Worm (Caenorhabditis elegans) whole organism, L1 larva: ENCODE data around the gene gcsh-1.

Experiments
- C04F5.9 ChIP-seq: sonication (generic microtip); optimal IDR thresholded peaks from 2 replicates; lab custom pipeline; 2016; ENCODE audit warnings: missing genetic modification characterization, missing compliant biosample characterization
- C16A3.4 ChIP-seq: fragments of 150-350 bp; optimal IDR thresholded peaks from 2 replicates; lab custom pipeline; 2014; ENCODE audit warnings: missing biosample characterization, missing genetic modification characterization
- C34B4.2 ChIP-seq: sonication (generic microtip); optimal IDR thresholded peaks from 2 replicates; lab custom pipeline; 2017; ENCODE audit warnings: mild to moderate bottlenecking, missing genetic modification characterization, missing compliant biosample characterization
- F16B12.6 ChIP-seq: fragments of 150-350 bp; optimal IDR thresholded peaks from 2 replicates; lab custom pipeline; 2014; ENCODE audit warnings: missing biosample characterization, missing genetic modification characterization
- aha-1 ChIP-seq: fragments of 150-350 bp; optimal IDR thresholded peaks from 2 replicates; lab custom pipeline; 2014; ENCODE audit warnings: missing biosample characterization, missing genetic modification characterization
- aly-2 ChIP-seq: fragments of 150-350 bp; optimal IDR thresholded peaks from 2 replicates; lab custom pipeline; 2014; ENCODE audit warnings: missing biosample characterization, missing genetic modification characterization
- ama-1 ChIP-seq: fragments of 150-350 bp; optimal IDR thresholded peaks from 2 replicates; lab custom pipeline; 2014
- blmp-1 ChIP-seq: fragments of 150-350 bp; optimal IDR thresholded peaks from 2 replicates; lab custom pipeline; 2014; ENCODE audit warnings: missing biosample characterization, missing genetic modification characterization
- ceh-8 ChIP-seq: fragments of 200-800 bp; sonication (Bioruptor generic); optimal IDR thresholded peaks from 2 replicates; lab custom pipeline; 2018; ENCODE audit warnings: mild to moderate bottlenecking, missing genetic modification characterization, moderate library complexity, missing compliant biosample characterization
- ceh-82 ChIP-seq, 3 experiments: fragments of 150-350 bp in 1 of 3; sonication (generic microtip) in 2 of 3; optimal IDR thresholded peaks; 2 replicates each; lab custom pipeline; 2014 to 2017; ENCODE audit warnings: missing biosample characterization in 3 of 3, missing genetic modification characterization in 3 of 3
- ceh-88 ChIP-seq: fragments of 200-800 bp; sonication (Bioruptor generic); IDR thresholded peaks from 2 replicates; pipeline ENCODE4 v1.3.6; 2022; ENCODE audit warnings: missing genetic modification characterization, missing compliant biosample characterization
- ceh-90 ChIP-seq: sonication (generic microtip); optimal IDR thresholded peaks from 2 replicates; lab custom pipeline; 2016; ENCODE audit warnings: missing genetic modification characterization, missing compliant biosample characterization
- ces-1 ChIP-seq: fragments of 150-350 bp; optimal IDR thresholded peaks from 2 replicates; lab custom pipeline; 2014; ENCODE audit warnings: missing biosample characterization, missing genetic modification reagents, missing genetic modification characterization
- dsc-1 ChIP-seq: sonication (generic microtip); optimal IDR thresholded peaks from 2 replicates; lab custom pipeline; 2016; ENCODE audit warnings: mild to moderate bottlenecking, missing genetic modification characterization, missing compliant biosample characterization
- efl-1 ChIP-seq, 4 experiments: fragments of 150-350 bp; optimal IDR thresholded peaks in 3 of 4; peaks in 1 of 4; 1 replicate in 1 of 4; 2 replicates in 3 of 4; lab custom pipeline; 2014; ENCODE audit warnings: missing biosample characterization in 2 of 4, missing genetic modification characterization in 2 of 4, missing genetic modification reagents in 2 of 4
- efl-3 ChIP-seq: fragments of 200-800 bp; sonication (Bioruptor generic); optimal IDR thresholded peaks from 2 replicates; lab custom pipeline; 2018; ENCODE audit warnings: mild to moderate bottlenecking, missing genetic modification characterization, missing compliant biosample characterization
- egl-13 ChIP-seq: sonication (generic microtip); optimal IDR thresholded peaks from 2 replicates; lab custom pipeline; 2016; ENCODE audit warnings: missing genotype, missing genetic modification reagents, missing genetic modification characterization, missing compliant biosample characterization
- egl-27 ChIP-seq, 2 experiments: fragments of 150-350 bp in 1 of 2; sonication (generic microtip); optimal IDR thresholded peaks; 3 replicates each; lab custom pipeline; 2017 to 2018; ENCODE audit warnings: missing biosample characterization in 2 of 2, missing genetic modification characterization in 2 of 2, missing genetic modification reagents in 2 of 2
- elt-2 ChIP-seq: sonication (generic microtip); optimal IDR thresholded peaks from 2 replicates; lab custom pipeline; 2016; ENCODE audit warnings: missing genetic modification characterization, mild to moderate bottlenecking, inconsistent platforms, missing compliant biosample characterization, missing genetic modification reagents
- elt-3 ChIP-seq, 6 experiments: fragments of 150-350 bp in 1 of 6; sonication (generic microtip); optimal IDR thresholded peaks; 2 replicates each; lab custom pipeline; 2017 to 2018; ENCODE audit warnings: missing biosample characterization in 6 of 6, missing genetic modification characterization in 6 of 6, inconsistent platforms in 1 of 6
- ets-5 ChIP-seq: fragments of 200-800 bp; sonication (Bioruptor generic); IDR thresholded peaks from 2 replicates; pipeline ENCODE4 v1.3.6; 2022; ENCODE audit warnings: missing genetic modification characterization, missing compliant biosample characterization
- fkh-10 ChIP-seq: sonication (generic microtip); optimal IDR thresholded peaks from 2 replicates; lab custom pipeline; 2017; ENCODE audit warnings: missing biosample characterization, missing genetic modification reagents, missing genetic modification characterization
- fos-1 ChIP-seq: fragments of 150-350 bp; optimal IDR thresholded peaks from 2 replicates; lab custom pipeline; 2014; ENCODE audit warnings: missing biosample characterization, missing genetic modification characterization
- hlh-17 ChIP-seq: fragments of 200-800 bp; sonication (Bioruptor generic); optimal IDR thresholded peaks from 2 replicates; lab custom pipeline; 2018; ENCODE audit warnings: missing genetic modification characterization, mild to moderate bottlenecking, missing compliant biosample characterization, moderate library complexity, borderline replicate concordance
- hlh-4 ChIP-seq: sonication (generic microtip); optimal IDR thresholded peaks from 2 replicates; lab custom pipeline; 2016; ENCODE audit warnings: mild to moderate bottlenecking, missing genetic modification characterization, missing compliant biosample characterization
- irx-1 ChIP-seq: sonication (generic microtip); optimal IDR thresholded peaks from 2 replicates; lab custom pipeline; 2016; ENCODE audit warnings: missing genetic modification characterization, missing compliant biosample characterization
- isw-1 ChIP-seq: fragments of 200-800 bp; sonication (Bioruptor generic); IDR thresholded peaks from 2 replicates; pipeline ENCODE4 v1.3.6; 2022; ENCODE audit warnings: missing genetic modification characterization, missing compliant biosample characterization
- jun-1 ChIP-seq: fragments of 150-350 bp; optimal IDR thresholded peaks from 2 replicates; lab custom pipeline; 2014; ENCODE audit warnings: missing biosample characterization, missing genetic modification reagents, missing genetic modification characterization
- lin-13 ChIP-seq: fragments of 150-350 bp; optimal IDR thresholded peaks from 2 replicates; lab custom pipeline; 2014; ENCODE audit warnings: missing biosample characterization, missing genetic modification reagents, missing genetic modification characterization
- lin-14 ChIP-seq: fragments of 200-800 bp; sonication (Bioruptor generic); optimal IDR thresholded peaks from 2 replicates; lab custom pipeline; 2018; ENCODE audit warnings: mild to moderate bottlenecking, missing genetic modification characterization, moderate library complexity, missing compliant biosample characterization
- lin-15B ChIP-seq: fragments of 150-350 bp; sonication (generic microtip); optimal IDR thresholded peaks from 3 replicates; lab custom pipeline; 2014; ENCODE audit warnings: missing biosample characterization, missing genetic modification characterization
- lsy-2 ChIP-seq, 2 experiments: fragments of 150-350 bp; optimal IDR thresholded peaks; 2 replicates each; lab custom pipeline; 2014; ENCODE audit warnings: missing biosample characterization in 2 of 2, missing genetic modification characterization in 2 of 2
- mdl-1 ChIP-seq, 2 experiments: fragments of 150-350 bp; optimal IDR thresholded peaks; 2 replicates each; lab custom pipeline; 2014 to 2017; ENCODE audit warnings: missing biosample characterization in 2 of 2, missing genetic modification characterization in 2 of 2, inconsistent platforms in 1 of 2
- mep-1 ChIP-seq: fragments of 150-350 bp; optimal IDR thresholded peaks from 2 replicates; lab custom pipeline; 2014; ENCODE audit warnings: missing biosample characterization, missing genetic modification characterization
- nhr-19 ChIP-seq: fragments of 200-800 bp; sonication (Bioruptor generic); conservative IDR thresholded peaks from 2 replicates; pipeline ENCODE4 v1.3.6; 2022; ENCODE audit warnings: missing genetic modification characterization, missing compliant biosample characterization
- nhr-47 ChIP-seq: sonication (generic microtip); optimal IDR thresholded peaks from 2 replicates; lab custom pipeline; 2016; ENCODE audit warnings: mild to moderate bottlenecking, missing genetic modification characterization, moderate library complexity, missing compliant biosample characterization
- nhr-71 ChIP-seq: sonication (generic microtip); optimal IDR thresholded peaks from 2 replicates; lab custom pipeline; 2016; ENCODE audit warnings: mild to moderate bottlenecking, missing genetic modification characterization, moderate library complexity, missing compliant biosample characterization
- nhr-77 ChIP-seq: fragments of 150-350 bp; optimal IDR thresholded peaks from 2 replicates; lab custom pipeline; 2014; ENCODE audit warnings: missing biosample characterization, missing genetic modification characterization
- nhr-85 ChIP-seq: sonication (generic microtip); peaks from one replicate; lab custom pipeline; 2016; ENCODE audit warnings: missing genetic modification characterization, inconsistent platforms, missing compliant biosample characterization
- nhr-90 ChIP-seq: sonication (generic microtip); optimal IDR thresholded peaks from 2 replicates; lab custom pipeline; 2016; ENCODE audit warnings: mild to moderate bottlenecking, missing genetic modification characterization, missing compliant biosample characterization; ENCODE audit not compliant: poor library complexity
- pax-3 ChIP-seq: fragments of 200-800 bp; sonication (Bioruptor generic); optimal IDR thresholded peaks from 2 replicates; lab custom pipeline; 2018; ENCODE audit warnings: mild to moderate bottlenecking, missing genetic modification characterization, moderate library complexity, missing compliant biosample characterization
- pqm-1 ChIP-seq: sonication (generic microtip); optimal IDR thresholded peaks from 3 replicates; lab custom pipeline; 2017; ENCODE audit warnings: missing biosample characterization, missing genetic modification characterization
- rnt-1 ChIP-seq: sonication (generic microtip); optimal IDR thresholded peaks from 2 replicates; lab custom pipeline; 2016; ENCODE audit warnings: mild to moderate bottlenecking, missing genetic modification characterization, moderate library complexity, missing compliant biosample characterization
- snpc-4 ChIP-seq: fragments of 150-350 bp; optimal IDR thresholded peaks from 2 replicates; lab custom pipeline; 2014; ENCODE audit warnings: missing biosample characterization, missing genetic modification characterization
- snu-23 ChIP-seq: sonication (generic microtip); optimal IDR thresholded peaks from 2 replicates; lab custom pipeline; 2016; ENCODE audit warnings: missing genetic modification characterization, missing compliant biosample characterization
- sox-4 ChIP-seq: sonication (generic microtip); optimal IDR thresholded peaks from 2 replicates; lab custom pipeline; 2016; ENCODE audit warnings: missing genetic modification characterization, missing compliant biosample characterization
- sptf-1 ChIP-seq: fragments of 150-350 bp; optimal IDR thresholded peaks from 2 replicates; lab custom pipeline; 2014; ENCODE audit warnings: missing biosample characterization, missing genetic modification characterization
- tbx-2 ChIP-seq: sonication (generic microtip); optimal IDR thresholded peaks from 2 replicates; lab custom pipeline; 2016; ENCODE audit warnings: missing genetic modification characterization, missing compliant biosample characterization
- tlp-1 ChIP-seq: fragments of 150-350 bp; optimal IDR thresholded peaks from 2 replicates; lab custom pipeline; 2014; ENCODE audit warnings: missing biosample characterization, missing genetic modification characterization
- unc-130 ChIP-seq: fragments of 150-350 bp; optimal IDR thresholded peaks from 2 replicates; lab custom pipeline; 2017; ENCODE audit warnings: missing biosample characterization, missing genetic modification characterization, inconsistent platforms
- unc-62 ChIP-seq: fragments of 150-350 bp; optimal IDR thresholded peaks from 2 replicates; lab custom pipeline; 2014; ENCODE audit warnings: missing biosample characterization, missing genetic modification reagents, missing genetic modification characterization
- zag-1 ChIP-seq: fragments of 150-350 bp; optimal IDR thresholded peaks from 2 replicates; lab custom pipeline; 2014; ENCODE audit warnings: missing biosample characterization, missing genetic modification characterization
- ztf-11 ChIP-seq, 2 experiments: sonication (generic microtip); optimal IDR thresholded peaks; 2 replicates each; lab custom pipeline; 2016 to 2017; ENCODE audit warnings: missing genetic modification characterization in 2 of 2, missing biosample characterization in 1 of 2, missing compliant biosample characterization in 1 of 2

Gene gcsh-1

DNA sequence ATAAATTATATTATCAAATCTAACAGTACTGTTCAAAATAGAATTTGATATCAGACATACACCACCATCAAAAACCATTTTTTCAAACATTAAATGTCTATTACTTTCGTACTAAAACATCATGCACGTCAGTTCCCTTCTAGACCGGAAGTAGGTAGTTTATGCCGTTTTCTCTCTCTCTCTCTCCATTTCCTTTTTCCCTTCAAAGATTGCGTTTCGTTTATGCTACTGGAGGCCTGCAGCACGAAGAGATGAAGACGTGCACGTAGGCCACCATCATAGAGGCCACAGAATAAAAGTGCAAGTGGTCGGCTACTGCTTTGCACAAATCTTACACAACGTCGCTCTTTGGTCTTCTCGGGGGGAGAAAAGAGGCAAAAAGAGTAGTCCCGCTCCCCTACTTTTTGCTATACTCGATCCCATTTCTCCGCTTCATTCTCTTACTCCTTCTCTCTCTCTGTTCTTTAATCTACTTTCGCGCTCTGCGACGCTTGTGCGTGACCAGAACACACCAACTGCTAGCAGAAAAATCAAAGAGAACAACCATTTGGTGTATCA, 46.6 kb upstream of the gcsh-1 start:
- TF ChIP-seq ceh-8 (GFP tag; lab: Kevin White, UChicago) (no peak), C04F5.9 (tag; lab: Kevin White, UChicago) (no peak), tlp-1 (tag; lab: Kevin White, UChicago) (no peak), aha-1 (tag; lab: Kevin White, UChicago) (no peak), lsy-2 (tag; optimal IDR thresholded peaks at IDR 0.05; lab: Kevin White, UChicago) (peak; percentile 23 to 75), pax-3 (tag; lab: Kevin White, UChicago) (peak; percentile 4), lin-14 (peak; percentile 97), nhr-19 (peak; percentile 75), unc-62 (GFP tag; lab: Kevin White, UChicago) (no peak), ets-5 (GFP tag; lab: Robert Waterston, UW) (no peak), lin-15B (no peak), ceh-82 (tag; optimal IDR thresholded peaks at IDR 0.05; lab: Kevin White, UChicago) (peak in 1 of 3 experiments; percentile 45), efl-3 (GFP tag; lab: Kevin White, UChicago) (no peak), blmp-1 (tag; lab: Kevin White, UChicago) (peak; percentile 50), ama-1 (no peak), elt-2 (tag; lab: Kevin White, UChicago) (no peak), C34B4.2 (no peak), nhr-71 (tag; lab: Kevin White, UChicago) (peak; percentile 95), fos-1 (tag; lab: Kevin White, UChicago) (peak; percentile 45), sox-4 (tag; lab: Kevin White, UChicago) (no peak), aly-2 (tag; lab: Kevin White, UChicago) (no peak), nhr-77 (tag; lab: Kevin White, UChicago) (peak; percentile 57), snpc-4 (tag; lab: Kevin White, UChicago) (no peak), egl-27 (tag; optimal IDR thresholded peaks at IDR 0.05; lab: Kevin White, UChicago) (peak in 1 of 2 experiments; percentile 8), isw-1 (GFP tag; lab: Robert Waterston, UW) (peak; percentile 32), efl-1 (optimal IDR thresholded peaks at IDR 0.05; lab: Kevin White, UChicago) (peak in 1 of 2 experiments; percentile 22), efl-1 (GFP tag; optimal IDR thresholded peaks at IDR 0.05 in 1 of 2; lab: Kevin White, UChicago) (no peak), F16B12.6 (tag; lab: Kevin White, UChicago) (no peak), dsc-1 (peak; percentile 38), elt-3 (tag; optimal IDR thresholded peaks at IDR 0.05; lab: Kevin White, UChicago) (peak in 4 of 6 experiments; percentile 1 to 51 (median 41)), nhr-90 (tag; lab: Kevin White, UChicago) (peak; percentile 22), mep-1 (peak; percentile 44), rnt-1 (tag; lab: Kevin White, UChicago) (peak; percentile 84), hlh-4 (tag; lab: Kevin White, UChicago) (no peak), ceh-88 (GFP tag; lab: Robert Waterston, UW) (no peak), tbx-2 (peak; percentile 85), nhr-47 (tag; lab: Kevin White, UChicago) (peak; percentile 76), mdl-1 (tag; optimal IDR thresholded peaks at IDR 0.05; lab: Kevin White, UChicago) (peak in 1 of 2 experiments; percentile 44), fkh-10 (GFP tag; lab: Kevin White, UChicago) (peak; percentile 93), sptf-1 (tag; lab: Kevin White, UChicago) (no peak), pqm-1 (no peak), ceh-90 (no peak), jun-1 (tag; lab: Kevin White, UChicago) (no peak), zag-1 (tag; lab: Kevin White, UChicago) (no peak), lin-13 (GFP tag; lab: Kevin White, UChicago) (no peak), unc-130 (peak; percentile 51), C16A3.4 (tag; lab: Kevin White, UChicago) (peak; percentile 47), ztf-11 (tag; optimal IDR thresholded peaks at IDR 0.05; lab: Kevin White, UChicago) (no peak), snu-23 (GFP tag; lab: Kevin White, UChicago) (peak; percentile 68), nhr-85 (tag; lab: Kevin White, UChicago) (peak; percentile 87), ces-1 (GFP tag; lab: Kevin White, UChicago) (no peak), hlh-17 (GFP tag; lab: Kevin White, UChicago) (no peak), egl-13 (tag; lab: Kevin White, UChicago) (peak; percentile 86), irx-1 (tag; lab: Kevin White, UChicago) (peak; percentile 7)
